Fruit fly (Drosophila melanogaster) whole organism, embryonic: ENCODE data around the gene CG6766.

ENCODE experiments used
- Abd-B ChIP-seq: fragments of 200-800 bp; sonication (Bioruptor generic); optimal IDR thresholded peaks from 2 replicates; lab custom pipeline; 2018; ENCODE audit warnings: missing biosample characterization, mild to moderate bottlenecking, missing genetic modification characterization, moderate library complexity
- Asciz ChIP-seq: fragments of 200-800 bp; sonication (Bioruptor generic); optimal IDR thresholded peaks from 2 replicates; lab custom pipeline; 2017; ENCODE audit warnings: missing biosample characterization, mild to moderate bottlenecking, missing genetic modification characterization, missing genetic modification reagents
- Blimp-1 ChIP-seq: fragments of 200-800 bp; sonication (Bioruptor generic); optimal IDR thresholded peaks from 3 replicates; lab custom pipeline; 2018; ENCODE audit warnings: missing biosample characterization, missing genetic modification characterization, mild to moderate bottlenecking, moderate library complexity, missing genetic modification reagents
- CG10431 ChIP-seq: fragments of 200-800 bp; sonication (Bioruptor generic); optimal IDR thresholded peaks from 3 replicates; lab custom pipeline; 2018; ENCODE audit warnings: missing biosample characterization, mild to moderate bottlenecking, missing genetic modification characterization
- CG11723 ChIP-seq: fragments of 200-800 bp; sonication (Bioruptor generic); optimal IDR thresholded peaks from 2 replicates; lab custom pipeline; 2017; ENCODE audit warnings: missing biosample characterization, mild to moderate bottlenecking, missing genetic modification characterization
- CG14441 ChIP-seq: fragments of 200-800 bp; sonication (Bioruptor generic); IDR thresholded peaks from 2 replicates; pipeline ENCODE4 v1.3.6; 2022; ENCODE audit warnings: missing biosample characterization, missing genetic modification characterization
- CG15269 ChIP-seq: fragments of 200-800 bp; sonication (Bioruptor generic); optimal IDR thresholded peaks from 2 replicates; lab custom pipeline; 2018; ENCODE audit warnings: missing biosample characterization, mild to moderate bottlenecking, missing genetic modification characterization, moderate library complexity
- CG15601 ChIP-seq: fragments of 200-800 bp; sonication (Bioruptor generic); optimal IDR thresholded peaks from 3 replicates; lab custom pipeline; 2019; ENCODE audit warnings: missing biosample characterization, mild to moderate bottlenecking, missing genetic modification characterization, moderate library complexity
- CG17361 ChIP-seq: fragments of 200-800 bp; sonication (Bioruptor generic); IDR thresholded peaks from 3 replicates; pipeline ENCODE4 v1.3.6; 2022; ENCODE audit warnings: missing biosample characterization, missing genetic modification characterization
- CG17829 ChIP-seq: fragments of 200-800 bp; optimal IDR thresholded peaks from 2 replicates; lab custom pipeline; 2019; ENCODE audit warnings: missing biosample characterization, mild to moderate bottlenecking, missing genetic modification characterization, moderate library complexity
- CG18011 ChIP-seq: fragments of 200-800 bp; sonication (Bioruptor generic); optimal IDR thresholded peaks from 2 replicates; lab custom pipeline; 2017; ENCODE audit warnings: missing biosample characterization, missing genetic modification characterization, mild to moderate bottlenecking, moderate library complexity, missing genotype
- CG3847 ChIP-seq: fragments of 200-800 bp; sonication (Bioruptor generic); IDR thresholded peaks from 2 replicates; pipeline ENCODE4 v1.3.6; 2022; ENCODE audit warnings: missing biosample characterization, missing genetic modification characterization
- CG6813 ChIP-seq: fragments of 200-800 bp; sonication (Bioruptor generic); optimal IDR thresholded peaks from 2 replicates; lab custom pipeline; 2017; ENCODE audit warnings: missing biosample characterization, missing genetic modification characterization, mild to moderate bottlenecking, moderate library complexity, missing genetic modification reagents
- CG8478 ChIP-seq: fragments of >200 bp; optimal IDR thresholded peaks from 2 replicates; lab custom pipeline; 2018
- Dip3 ChIP-seq: fragments of 200-800 bp; sonication (Bioruptor generic); optimal IDR thresholded peaks from 3 replicates; lab custom pipeline; 2016; ENCODE audit warnings: missing biosample characterization, missing genetic modification characterization
- Drgx ChIP-seq: fragments of 200-800 bp; sonication (Bioruptor generic); IDR thresholded peaks from 2 replicates; pipeline ENCODE4 v1.3.6; 2022; ENCODE audit warnings: missing biosample characterization, missing genetic modification characterization
- Ets97D ChIP-seq: fragments of 200-800 bp; sonication (Bioruptor generic); optimal IDR thresholded peaks from 3 replicates; lab custom pipeline; 2016; ENCODE audit warnings: missing biosample characterization, missing genetic modification characterization
- HmgD ChIP-seq: fragments of 200-800 bp; sonication (Bioruptor generic); optimal IDR thresholded peaks from 3 replicates; lab custom pipeline; 2016; ENCODE audit warnings: missing biosample characterization, missing genetic modification characterization
- HmgZ ChIP-seq: fragments of 200-800 bp; sonication (Bioruptor generic); optimal IDR thresholded peaks from 2 replicates; lab custom pipeline; 2018; ENCODE audit warnings: missing biosample characterization, mild to moderate bottlenecking, missing genetic modification characterization
- Hmr ChIP-seq: fragments of 200-800 bp; sonication (Bioruptor generic); optimal IDR thresholded peaks from 3 replicates; lab custom pipeline; 2017; ENCODE audit warnings: mild to moderate bottlenecking, missing biosample characterization, missing genetic modification reagents, missing genetic modification characterization
- Lhr ChIP-seq: fragments of 200-800 bp; sonication (Bioruptor generic); optimal IDR thresholded peaks from 3 replicates; lab custom pipeline; 2017; ENCODE audit warnings: mild to moderate bottlenecking, missing biosample characterization, missing genetic modification reagents, missing genetic modification characterization
- Mes4 ChIP-seq: fragments of 200-800 bp; sonication (Bioruptor generic); optimal IDR thresholded peaks from 2 replicates; lab custom pipeline; 2016; ENCODE audit warnings: missing biosample characterization, missing genetic modification characterization
- NK7.1 ChIP-seq: fragments of 200-800 bp; sonication (Bioruptor generic); optimal IDR thresholded peaks from 3 replicates; lab custom pipeline; 2016; ENCODE audit warnings: missing biosample characterization, missing genetic modification characterization
- Pdp1 ChIP-seq, 2 experiments: fragments of 200-800 bp; sonication (Bioruptor generic); optimal IDR thresholded peaks; 3 replicates each; lab custom pipeline; 2016; ENCODE audit warnings: missing biosample characterization in 2 of 2, missing genetic modification characterization in 2 of 2, mild to moderate bottlenecking in 1 of 2, moderate library complexity in 1 of 2
- Poxn ChIP-seq: fragments of 200-800 bp; sonication (Bioruptor generic); IDR thresholded peaks from 2 replicates; pipeline ENCODE4 v1.3.6; 2022; ENCODE audit warnings: missing biosample characterization, missing genetic modification characterization
- Rfx ChIP-seq: fragments of 200-800 bp; sonication (Bioruptor generic); IDR thresholded peaks from 2 replicates; pipeline ENCODE4 v1.3.6; 2022; ENCODE audit warnings: missing biosample characterization, missing genetic modification characterization
- Usf ChIP-seq: fragments of 200-800 bp; sonication (Bioruptor generic); optimal IDR thresholded peaks from 2 replicates; lab custom pipeline; 2017; ENCODE audit warnings: missing genotype, missing biosample characterization, missing genetic modification characterization
- bcd ChIP-seq: fragments of 200-800 bp; sonication (Bioruptor generic); optimal IDR thresholded peaks from 2 replicates; lab custom pipeline; 2017; ENCODE audit warnings: missing biosample characterization, mild to moderate bottlenecking, missing genetic modification characterization
- chif ChIP-seq, 2 experiments: fragments of 200-800 bp; sonication (Bioruptor generic); optimal IDR thresholded peaks; 3 replicates each; lab custom pipeline; 2016; ENCODE audit warnings: missing biosample characterization in 2 of 2, missing genetic modification characterization in 2 of 2
- chinmo ChIP-seq: fragments of 200-800 bp; sonication (Bioruptor generic); IDR thresholded peaks from 4 replicates; pipeline ENCODE4 v1.3.6; 2022; ENCODE audit warnings: missing biosample characterization, missing genetic modification characterization; ENCODE audit not compliant: partially characterized antibody
- chn ChIP-seq: fragments of 200-800 bp; sonication (Bioruptor generic); optimal IDR thresholded peaks from 2 replicates; lab custom pipeline; 2016; ENCODE audit warnings: missing biosample characterization, missing genetic modification characterization
- en ChIP-seq: fragments of 200-800 bp; sonication (Bioruptor generic); optimal IDR thresholded peaks from 2 replicates; lab custom pipeline; 2016; ENCODE audit warnings: missing biosample characterization, missing genetic modification characterization
- eyg ChIP-seq: fragments of 200-800 bp; sonication (Bioruptor generic); optimal IDR thresholded peaks from 3 replicates; lab custom pipeline; 2016; ENCODE audit warnings: missing biosample characterization, missing genetic modification characterization
- fu2 ChIP-seq: fragments of 200-800 bp; sonication (Bioruptor generic); optimal IDR thresholded peaks from 2 replicates; lab custom pipeline; 2016; ENCODE audit warnings: missing biosample characterization, missing genetic modification characterization
- inv ChIP-seq: fragments of 200-800 bp; sonication (Bioruptor generic); IDR thresholded peaks from 2 replicates; pipeline ENCODE4 v1.3.6; 2022; ENCODE audit warnings: missing biosample characterization, missing genetic modification characterization; ENCODE audit not compliant: partially characterized antibody
- jumu ChIP-seq: fragments of 200-800 bp; sonication (Bioruptor generic); optimal IDR thresholded peaks from 3 replicates; lab custom pipeline; 2016; ENCODE audit warnings: missing biosample characterization, missing genetic modification characterization
- lmd ChIP-seq: fragments of 200-800 bp; sonication (Bioruptor generic); IDR thresholded peaks from 2 replicates; pipeline ENCODE4 v1.3.6; 2022; ENCODE audit warnings: missing biosample characterization, missing genetic modification characterization
- lola ChIP-seq, 3 experiments: fragments of >200 bp in 2 of 3; fragments of 200-800 bp in 1 of 3; sonication (Bioruptor generic) in 1 of 3; optimal IDR thresholded peaks; 2 replicates each; lab custom pipeline; 2017 to 2019; ENCODE audit warnings: missing biosample characterization in 3 of 3, missing genetic modification characterization in 3 of 3, mild to moderate bottlenecking in 1 of 3, moderate library complexity in 1 of 3
- nau ChIP-seq: fragments of 200-800 bp; sonication (Bioruptor generic); optimal IDR thresholded peaks from 3 replicates; lab custom pipeline; 2017; ENCODE audit warnings: missing biosample characterization, mild to moderate bottlenecking, missing genetic modification characterization, missing genetic modification reagents
- org-1 ChIP-seq: fragments of 200-800 bp; sonication (Bioruptor generic); optimal IDR thresholded peaks from 2 replicates; lab custom pipeline; 2017; ENCODE audit warnings: missing biosample characterization, missing genetic modification characterization
- otp ChIP-seq: fragments of 200-800 bp; sonication (Bioruptor generic); IDR thresholded peaks from 3 replicates; pipeline ENCODE4, ENCODE4 v1.3.6; 2022; ENCODE audit warnings: missing biosample characterization, missing genetic modification characterization
- pb ChIP-seq: fragments of 200-800 bp; sonication (Bioruptor generic); optimal IDR thresholded peaks from 3 replicates; lab custom pipeline; 2016; ENCODE audit warnings: missing biosample characterization, missing genetic modification characterization
- peb ChIP-seq: fragments of 200-800 bp; sonication (Bioruptor generic); IDR thresholded peaks from 2 replicates; pipeline ENCODE4 v1.3.6; 2022; ENCODE audit warnings: missing biosample characterization, missing genetic modification characterization
- phol ChIP-seq: fragments of 200-800 bp; sonication (Bioruptor generic); optimal IDR thresholded peaks from 3 replicates; lab custom pipeline; 2018; ENCODE audit warnings: missing biosample characterization, mild to moderate bottlenecking, missing genetic modification characterization, moderate library complexity
- pros ChIP-seq: fragments of 200-800 bp; sonication (Bioruptor generic); optimal IDR thresholded peaks from 3 replicates; lab custom pipeline; 2019; ENCODE audit warnings: missing biosample characterization, mild to moderate bottlenecking, missing genetic modification characterization, moderate library complexity
- rib ChIP-seq: fragments of 200-800 bp; sonication (Bioruptor generic); IDR thresholded peaks from 2 replicates; pipeline ENCODE4 v1.3.6; 2022; ENCODE audit warnings: missing biosample characterization, missing genetic modification characterization
- tap ChIP-seq: fragments of 200-800 bp; optimal IDR thresholded peaks from 3 replicates; lab custom pipeline; 2019; ENCODE audit warnings: missing biosample characterization, mild to moderate bottlenecking, missing genetic modification characterization, moderate library complexity
- tio ChIP-seq: fragments of 200-800 bp; sonication (Bioruptor generic); optimal IDR thresholded peaks from 2 replicates; lab custom pipeline; 2017; ENCODE audit warnings: missing biosample characterization, missing genetic modification characterization, inconsistent platforms
- unc-4 ChIP-seq: fragments of 200-800 bp; sonication (Bioruptor generic); IDR thresholded peaks from 2 replicates; pipeline ENCODE4 v1.3.6; 2022; ENCODE audit warnings: missing biosample characterization, missing genetic modification characterization; ENCODE audit not compliant: partially characterized antibody
- wdn ChIP-seq: fragments of 200-800 bp; sonication (Bioruptor generic); IDR thresholded peaks from 2 replicates; pipeline ENCODE4 v1.3.6; 2022; ENCODE audit warnings: missing biosample characterization, missing genetic modification characterization
- zen2 ChIP-seq: fragments of 200-800 bp; sonication (Bioruptor generic); IDR thresholded peaks from 3 replicates; pipeline ENCODE4 v1.3.6; 2022; ENCODE audit warnings: missing biosample characterization, missing genetic modification characterization; ENCODE audit not compliant: partially characterized antibody

Gene CG6766

DNA sequence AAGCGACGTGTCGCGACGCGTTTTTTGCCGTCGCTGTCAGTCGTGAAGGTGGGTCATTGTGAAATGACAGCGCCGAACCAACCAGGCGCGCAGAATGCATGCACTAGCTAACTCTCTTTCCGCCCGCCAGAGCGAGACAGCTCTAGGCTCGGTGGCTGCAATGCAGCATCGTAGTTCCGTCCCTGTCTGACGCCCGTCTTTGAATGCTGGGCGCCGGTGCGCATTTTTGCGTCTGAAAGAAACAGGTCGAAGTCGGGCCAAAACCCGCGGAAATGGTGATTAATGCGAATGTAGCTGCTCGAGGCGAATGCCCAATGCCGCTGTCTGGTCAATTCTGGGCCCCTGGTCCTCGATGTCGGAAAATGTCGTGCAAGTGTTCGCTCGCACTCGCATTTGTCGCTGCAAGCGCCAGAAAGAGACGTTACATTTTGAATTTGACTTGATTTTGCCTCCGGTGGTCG, 33.1 kb downstream of the CG6766 start (continued):
- TF ChIP-seq otp (GFP tag; lab: Robert Waterston, UW) (no peak), chn (GFP tag; lab: Kevin White, UChicago) (peak; percentile 92), lmd (no peak), rib (GFP tag; lab: Robert Waterston, UW) (no peak), CG17361 (GFP tag; lab: Robert Waterston, UW) (no peak), pb (peak; percentile 87), Pdp1 (GFP tag; optimal IDR thresholded peaks at IDR 0.05; lab: Kevin White, UChicago) (peak; percentile 3 to 77), Poxn (GFP tag; lab: Robert Waterston, UW) (no peak), CG11723 (GFP tag; lab: Kevin White, UChicago) (peak; percentile 8), Rfx (no peak), lola (GFP tag; optimal IDR thresholded peaks at IDR 0.05; lab: Kevin White, UChicago) (no peak), CG17829 (peak; percentile 85), CG15601 (tag; lab: Kevin White, UChicago) (peak; percentile 93), CG14441 (GFP tag; lab: Robert Waterston, UW) (no peak), CG18011 (GFP tag; lab: Kevin White, UChicago) (no peak), tio (no peak), HmgZ (tag; lab: Kevin White, UChicago) (peak; percentile 93), Lhr (peak; percentile 100), unc-4 (GFP tag; lab: Robert Waterston, UW) (no peak), en (GFP tag; lab: Kevin White, UChicago) (peak; percentile 10), chif (GFP tag; optimal IDR thresholded peaks at IDR 0.05; lab: Kevin White, UChicago) (no peak), CG15269 (peak; percentile 84), zen2 (GFP tag; lab: Robert Waterston, UW) (no peak), Abd-B (GFP tag; lab: Kevin White, UChicago) (no peak), peb (GFP tag; lab: Robert Waterston, UW) (no peak), Ets97D (GFP tag; lab: Kevin White, UChicago) (peak; percentile 0), CG6813 (GFP tag; lab: Kevin White, UChicago) (peak; percentile 50), Usf (no peak), jumu (GFP tag; lab: Kevin White, UChicago) (peak; percentile 44), bcd (GFP tag; lab: Kevin White, UChicago) (peak; percentile 32), phol (tag; lab: Kevin White, UChicago) (peak; percentile 26), pros (GFP tag; lab: Kevin White, UChicago) (peak; percentile 99), Dip3 (no peak), nau (GFP tag; lab: Kevin White, UChicago) (peak; percentile 84), HmgD (peak; percentile 98), CG10431 (GFP tag; lab: Kevin White, UChicago) (peak; percentile 85), CG3847 (GFP tag; lab: Robert Waterston, UW) (no peak), fu2 (no peak), Blimp-1 (GFP tag; lab: Kevin White, UChicago) (peak; percentile 45), NK7.1 (GFP tag; lab: Kevin White, UChicago) (no peak), org-1 (no peak), tap (tag; lab: Kevin White, UChicago) (peak; percentile 57), Asciz (no peak), wdn (GFP tag; lab: Robert Waterston, UW) (no peak), Mes4 (GFP tag; lab: Kevin White, UChicago) (peak; percentile 44), chinmo (GFP tag; lab: Robert Waterston, UW) (no peak), Hmr (GFP tag; lab: Kevin White, UChicago) (peak; percentile 94), inv (GFP tag; lab: Robert Waterston, UW) (no peak), eyg (GFP tag; lab: Kevin White, UChicago) (no peak), CG8478 (lab: Kevin White, UChicago) (peak; percentile 94), Drgx (GFP tag; lab: Robert Waterston, UW) (no peak)
